Fruit fly (Drosophila melanogaster): ENCODE results near the gene Hsc70-4.
A peak's percentile ranks its signal among the peaks of the same experiment; 100 is the strongest.

Gene Hsc70-4

DNA sequence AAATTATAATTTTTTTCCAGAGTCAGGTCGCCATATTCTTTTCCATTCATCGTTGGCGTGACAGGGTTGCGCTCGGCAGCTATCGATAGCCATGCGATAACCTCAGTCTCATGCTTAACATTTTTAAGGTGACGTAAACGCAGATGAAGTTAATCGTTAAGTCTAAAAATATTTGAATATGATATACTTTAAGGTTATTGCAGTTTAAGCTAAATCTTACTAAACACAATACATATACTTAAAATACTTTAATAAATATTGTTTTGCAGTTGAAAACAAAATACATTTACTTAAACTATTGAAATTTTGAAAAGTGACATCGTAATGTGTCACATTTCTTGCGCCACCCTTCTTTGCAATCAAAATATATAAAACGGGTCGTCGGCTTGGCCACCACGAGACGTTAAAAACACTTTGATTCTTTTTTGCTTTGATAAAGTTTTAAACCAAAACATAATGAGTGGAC lies 32.7 kb downstream of the Hsc70-4 start, which contains the start of the genes Cp190 and CG4338 (continued):
- peak; percentile 94 for TF ChIP-seq CG31224 (GFP tag; IDR thresholded peaks at IDR 0.05)
- TF ChIP-seq Vsx1 (GFP tag; optimal IDR thresholded peaks at IDR 0.05) = peak; percentile 94
- TF ChIP-seq z (GFP tag; IDR thresholded peaks at IDR 0.05) = peak; percentile 64; the same call in 1 of the 3 replicates
- TF ChIP-seq CG3995 (GFP tag; optimal IDR thresholded peaks at IDR 0.05) = peak; percentile 84
- peak; percentile 93 for TF ChIP-seq Camta (GFP tag; optimal IDR thresholded peaks at IDR 0.05)
- TF ChIP-seq Lim3 (GFP tag; IDR thresholded peaks at IDR 0.05) = peak; percentile 85
- TF ChIP-seq Mad (GFP tag; optimal IDR thresholded peaks at IDR 0.05) = peak; percentile 94
- TF ChIP-seq CG1647 (GFP tag; optimal IDR thresholded peaks at IDR 0.05) = peak; percentile 91
- peak; percentile 76 for TF ChIP-seq CG1024 (GFP tag; IDR thresholded peaks at IDR 0.05)
- peak in 1 of 2 experiments; percentile 92 for TF ChIP-seq Hr78 (GFP tag; optimal IDR thresholded peaks at IDR 0.05)
- TF ChIP-seq CG5180 (GFP tag; optimal IDR thresholded peaks at IDR 0.05) = peak; percentile 89
- TF ChIP-seq CG17361 (GFP tag; IDR thresholded peaks at IDR 0.05) = peak; percentile 99
- TF ChIP-seq CG10565 (GFP tag; optimal IDR thresholded peaks at IDR 0.05) = peak; percentile 61
- TF ChIP-seq CG11695 (GFP tag; IDR thresholded peaks at IDR 0.05) = peak; percentile 97
- peak; percentile 98 for TF ChIP-seq CG3281 (GFP tag; optimal IDR thresholded peaks at IDR 0.05)
- peak; percentile 98 for TF ChIP-seq CG12104 (GFP tag; optimal IDR thresholded peaks at IDR 0.05)
- TF ChIP-seq CG5245 (GFP tag; optimal IDR thresholded peaks at IDR 0.05) = peak; percentile 93
- TF ChIP-seq CG12744 (GFP tag; optimal IDR thresholded peaks at IDR 0.05) = peak; percentile 84
- peak; percentile 3 for TF ChIP-seq HLHmδ (GFP tag; optimal IDR thresholded peaks at IDR 0.05)
- peak; percentile 96 for TF ChIP-seq so (GFP tag; IDR thresholded peaks at IDR 0.05)
- peak; percentile 98 for TF ChIP-seq CG17359 (tag; optimal IDR thresholded peaks at IDR 0.05)
- peak; percentile 98 for TF ChIP-seq CG7556 (GFP tag; optimal IDR thresholded peaks at IDR 0.05)
- peak; percentile 61; the same call in 1 of the 2 replicates for TF ChIP-seq dati (GFP tag; IDR thresholded peaks at IDR 0.05)
- TF ChIP-seq CG33213 (GFP tag; optimal IDR thresholded peaks at IDR 0.05) = peak; percentile 85
- peak; percentile 96 for TF ChIP-seq CG11093 (GFP tag; IDR thresholded peaks at IDR 0.05)
- TF ChIP-seq stc (GFP tag; IDR thresholded peaks at IDR 0.05) = peak; percentile 96
- TF ChIP-seq fd96Cb (tag; optimal IDR thresholded peaks at IDR 0.05) = peak; percentile 98
- peak; percentile 98 for TF ChIP-seq Dek (tag; optimal IDR thresholded peaks at IDR 0.05)
- peak; percentile 89; the same call in 2 of the 3 replicates for TF ChIP-seq CG2199 (GFP tag; IDR thresholded peaks at IDR 0.05)
- TF ChIP-seq Hsf (GFP tag; optimal IDR thresholded peaks at IDR 0.05) = peak; percentile 96
- peak; percentile 96 for TF ChIP-seq ATbp (GFP tag; optimal IDR thresholded peaks at IDR 0.05)
- peak; percentile 99 for TF ChIP-seq CG10543 (GFP tag; optimal IDR thresholded peaks at IDR 0.05)
- TF ChIP-seq CG16863 (GFP tag; optimal IDR thresholded peaks at IDR 0.05) = peak; percentile 90
- TF ChIP-seq shn (GFP tag; optimal IDR thresholded peaks at IDR 0.05) = peak; percentile 84
- TF ChIP-seq Atf3 (GFP tag; optimal IDR thresholded peaks at IDR 0.05) = peak; percentile 84
- peak; percentile 98 for TF ChIP-seq CG10209 (GFP tag; optimal IDR thresholded peaks at IDR 0.05)
- peak; percentile 97 for TF ChIP-seq CG12155 (GFP tag; optimal IDR thresholded peaks at IDR 0.05)
- peak; percentile 52 for TF ChIP-seq her (GFP tag; optimal IDR thresholded peaks at IDR 0.05)
- peak; percentile 66 for TF ChIP-seq CG9876 (GFP tag; optimal IDR thresholded peaks at IDR 0.05)
- peak; percentile 98 for TF ChIP-seq Fer1 (GFP tag; optimal IDR thresholded peaks at IDR 0.05)
- peak; percentile 98 for TF ChIP-seq lmd (GFP tag; IDR thresholded peaks at IDR 0.05)
- TF ChIP-seq Dad (GFP tag; optimal IDR thresholded peaks at IDR 0.05) = peak; percentile 87
- peak; percentile 98 for TF ChIP-seq nerfin-1 (tag; optimal IDR thresholded peaks at IDR 0.05)
- TF ChIP-seq kni (GFP tag; optimal IDR thresholded peaks at IDR 0.05) = peak; percentile 97
- peak; percentile 98 for TF ChIP-seq vvl (GFP tag; IDR thresholded peaks at IDR 0.05)
- peak; percentile 99 for TF ChIP-seq CG15696 (tag; optimal IDR thresholded peaks at IDR 0.05)
- TF ChIP-seq MTF-1 (GFP tag; optimal IDR thresholded peaks at IDR 0.05; ENCODE audit: borderline replicate concordance) = peak; percentile 87
- TF ChIP-seq Optix (GFP tag; IDR thresholded peaks at IDR 0.05) = peak; percentile 69; the same call in 2 of the 3 replicates
- peak; percentile 95 for TF ChIP-seq wdn (GFP tag; IDR thresholded peaks at IDR 0.05)
- peak; percentile 92 for TF ChIP-seq ken (GFP tag; IDR thresholded peaks at IDR 0.05)
